Fruit fly (Drosophila melanogaster): ENCODE data around the gene CG32638.
"Not testable (repeated sequence)": the region's sequence is repeated elsewhere in the genome, so short reads cannot be mapped to it uniquely, and the experiment has no call there.

The CG32638 gene

DNA sequence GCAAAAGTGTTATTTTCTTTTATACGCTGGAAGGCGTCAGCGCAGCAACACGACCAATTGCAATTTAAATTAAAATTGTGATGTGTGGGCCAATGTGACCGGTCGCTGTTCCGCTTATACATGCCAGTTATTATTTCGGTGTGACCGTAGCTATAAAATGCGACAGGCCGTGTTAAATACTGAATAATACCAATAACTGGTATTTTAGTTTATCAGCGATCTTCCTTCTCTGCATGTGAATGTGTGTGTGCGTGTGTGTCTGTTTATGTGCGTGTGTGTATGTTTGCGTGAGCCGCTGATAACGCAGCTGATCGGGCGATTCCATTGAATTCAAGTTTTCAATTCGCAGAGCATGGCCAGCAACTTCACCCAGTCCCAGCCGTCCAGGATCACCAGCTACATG lies at the start of gene CG32638, which contains the start of the genes CG15717 and MFS10:
TSS of gene CG32638 (minus strand) at position 45 of the 403 bp plus-strand sequence.
TSS of gene CG15717 (plus strand) at position 203 of the 403 bp plus-strand sequence.
TSS of gene MFS10 (plus strand) at position 269 of the 403 bp plus-strand sequence.
- TF ChIP-seq insv (optimal IDR thresholded peaks at IDR 0.05) (no peak), psq (optimal IDR thresholded peaks at IDR 0.05) (no peak), h (optimal IDR thresholded peaks at IDR 0.05) (no peak)

DNA sequence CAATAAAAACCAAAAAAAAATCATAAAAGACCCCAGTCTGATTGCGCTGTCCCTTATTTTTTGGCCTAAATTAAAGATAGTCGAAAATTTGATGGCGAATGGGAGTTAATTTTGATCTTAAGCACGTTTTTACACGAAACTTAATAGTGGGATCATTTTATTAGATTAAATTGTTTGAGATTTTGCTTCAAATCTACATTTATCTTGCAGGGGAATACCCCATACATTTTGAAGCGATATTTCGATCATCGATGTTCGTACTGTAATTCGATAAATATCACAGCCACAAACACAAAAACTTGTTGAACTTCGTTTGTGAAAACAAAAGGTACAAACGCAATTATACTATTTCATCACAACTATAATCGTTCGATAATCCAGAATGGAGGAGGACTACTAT lies 49.1 kb upstream of the CG32638 start, which contains the start of gene CG32640:
TSS of gene CG32640 (plus strand) at position 286 of the 400 bp plus-strand sequence.
- TF ChIP-seq insv, Myc, ttk (optimal IDR thresholded peaks at IDR 0.05): not testable (repeated sequence)

DNA sequence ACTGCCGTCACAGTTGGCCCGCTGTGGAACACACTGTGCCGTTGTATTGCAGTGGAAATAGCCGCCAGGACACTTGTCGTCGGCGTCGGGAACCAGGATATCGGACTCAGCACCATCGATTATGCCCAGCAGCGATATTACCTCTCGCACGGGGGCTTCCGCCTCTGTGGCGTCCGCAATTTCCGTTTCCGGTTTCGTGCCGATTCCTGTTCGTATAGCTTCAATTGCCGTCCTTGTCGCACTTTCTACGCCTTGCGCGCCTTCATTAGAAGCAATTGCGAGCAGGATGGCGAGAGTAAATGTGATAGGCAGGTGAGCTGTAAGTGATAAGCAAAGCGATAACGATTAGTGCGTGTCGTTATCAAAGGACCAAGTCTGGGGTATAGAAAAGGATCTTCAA lies 44.3 kb upstream of the CG32638 start:
- TF ChIP-seq insv (optimal IDR thresholded peaks at IDR 0.05) = no peak
- no peak for TF ChIP-seq psq (optimal IDR thresholded peaks at IDR 0.05)
- no peak for TF ChIP-seq Sin3A (optimal IDR thresholded peaks at IDR 0.05)
- no peak for TF ChIP-seq h (optimal IDR thresholded peaks at IDR 0.05)
- TF ChIP-seq Myc (optimal IDR thresholded peaks at IDR 0.05) = no peak
- no peak for TF ChIP-seq ttk (optimal IDR thresholded peaks at IDR 0.05)

DNA sequence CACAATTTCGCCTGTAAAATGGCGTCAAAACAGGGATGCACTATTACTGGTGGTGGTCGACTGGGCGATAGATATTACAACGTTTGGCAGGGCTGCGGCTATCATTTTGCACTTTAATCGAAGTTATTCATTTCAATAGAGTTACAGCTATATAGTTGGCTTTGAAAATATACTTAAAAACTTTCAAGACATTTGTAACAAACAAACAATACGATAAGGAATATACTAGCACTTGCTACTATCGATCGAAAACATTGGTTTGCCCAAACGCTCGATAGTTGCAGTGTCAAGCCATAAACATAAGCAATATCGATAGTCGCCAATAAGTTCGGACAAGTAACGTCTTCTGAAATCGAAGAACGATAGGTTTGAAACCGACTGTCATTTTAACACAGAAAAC lies 30.9 kb upstream of the CG32638 start, which contains the start of the genes Bap60 and CG12096:
TSS of gene Bap60 (minus strand) at position 28 of the 400 bp plus-strand sequence.
TSS of gene CG12096 (plus strand) at position 124 of the 400 bp plus-strand sequence.
- no peak for TF ChIP-seq Myc (optimal IDR thresholded peaks at IDR 0.05)
- no peak for TF ChIP-seq Sin3A (optimal IDR thresholded peaks at IDR 0.05)
- no peak for TF ChIP-seq ttk (optimal IDR thresholded peaks at IDR 0.05)
- no peak for TF ChIP-seq psq (optimal IDR thresholded peaks at IDR 0.05)
- no peak for TF ChIP-seq h (optimal IDR thresholded peaks at IDR 0.05)
- TF ChIP-seq insv (optimal IDR thresholded peaks at IDR 0.05) = no peak

DNA sequence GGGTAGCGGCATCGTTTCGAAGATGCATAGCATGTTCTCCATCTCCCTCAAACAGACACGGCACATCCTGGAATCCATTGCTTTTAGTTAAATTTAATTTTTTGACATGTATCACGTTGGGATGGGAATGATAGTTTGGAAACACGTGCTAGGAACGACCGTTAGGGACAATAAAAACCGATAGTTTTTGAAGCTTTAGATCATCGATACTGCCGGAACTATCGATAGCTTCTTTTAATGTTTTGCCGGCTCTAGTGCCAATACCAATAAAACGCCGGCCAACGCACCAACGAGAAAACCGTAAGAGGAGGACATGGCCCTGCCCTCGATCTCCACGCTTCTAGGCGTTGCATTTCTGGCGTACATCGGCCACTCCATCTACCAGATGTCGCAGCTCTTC lies 26.2 kb upstream of the CG32638 start, which contains the start of the genes CG4318 and CG4332:
TSS of gene CG4318 (minus strand) at position 142 of the 400 bp plus-strand sequence.
TSS of gene CG4332 (plus strand) at position 256 of the 400 bp plus-strand sequence.
- TF ChIP-seq insv (optimal IDR thresholded peaks at IDR 0.05) (no peak), ttk (optimal IDR thresholded peaks at IDR 0.05) (no peak), h (optimal IDR thresholded peaks at IDR 0.05) (no peak), psq (optimal IDR thresholded peaks at IDR 0.05) (no peak), Myc (optimal IDR thresholded peaks at IDR 0.05) (no peak), Sin3A (optimal IDR thresholded peaks at IDR 0.05) (no peak)

DNA sequence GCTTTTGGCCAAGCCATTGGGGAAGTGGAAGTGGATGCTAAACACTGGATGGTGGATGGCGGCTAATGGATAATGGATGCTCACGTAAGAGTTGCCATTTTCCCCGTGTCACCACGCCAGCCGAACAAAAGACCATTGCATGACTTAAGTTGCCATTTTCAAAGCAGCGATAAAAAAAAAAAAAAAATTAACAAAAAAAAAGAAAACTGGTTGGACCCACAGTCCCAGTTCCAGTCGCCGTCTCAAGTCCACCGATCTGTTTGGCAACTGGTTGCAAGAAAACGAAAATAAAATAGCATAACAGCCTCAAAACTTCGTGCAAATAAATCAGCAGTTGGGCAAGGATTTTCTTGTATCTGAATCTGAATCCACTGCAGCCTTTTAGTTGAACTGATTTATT lies 20.5 kb upstream of the CG32638 start:
- no peak for TF ChIP-seq ttk (optimal IDR thresholded peaks at IDR 0.05)
- TF ChIP-seq insv (optimal IDR thresholded peaks at IDR 0.05) = no peak
- no peak for TF ChIP-seq h (optimal IDR thresholded peaks at IDR 0.05)
- TF ChIP-seq Myc (optimal IDR thresholded peaks at IDR 0.05) = no peak
- TF ChIP-seq psq (optimal IDR thresholded peaks at IDR 0.05) = no peak
- no peak for TF ChIP-seq Sin3A (optimal IDR thresholded peaks at IDR 0.05)

DNA sequence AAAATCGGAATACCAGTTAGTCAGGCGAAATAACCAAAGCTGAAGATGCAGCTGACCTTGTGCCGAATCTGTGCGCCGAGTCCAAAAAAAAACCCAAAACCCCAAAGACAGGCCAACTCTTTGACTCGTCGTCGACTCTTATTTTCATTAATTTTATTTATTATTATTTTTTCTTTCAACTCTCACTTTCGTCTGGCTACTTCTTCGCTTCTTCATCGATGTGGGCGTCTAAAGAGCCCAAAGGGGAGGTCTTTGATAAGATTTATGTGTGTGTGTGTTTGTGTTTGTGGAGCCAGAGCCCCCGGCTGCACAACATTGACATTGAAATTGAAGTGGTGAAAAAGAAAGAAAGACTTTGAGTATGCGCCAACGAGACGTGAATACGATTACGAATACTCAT lies 17.3 kb upstream of the CG32638 start:
- no peak for TF ChIP-seq ttk (optimal IDR thresholded peaks at IDR 0.05)
- TF ChIP-seq psq (optimal IDR thresholded peaks at IDR 0.05) = no peak
- no peak for TF ChIP-seq insv (optimal IDR thresholded peaks at IDR 0.05)
- TF ChIP-seq Sin3A (optimal IDR thresholded peaks at IDR 0.05) = no peak
- TF ChIP-seq Myc (optimal IDR thresholded peaks at IDR 0.05) = no peak
- no peak for TF ChIP-seq h (optimal IDR thresholded peaks at IDR 0.05)

DNA sequence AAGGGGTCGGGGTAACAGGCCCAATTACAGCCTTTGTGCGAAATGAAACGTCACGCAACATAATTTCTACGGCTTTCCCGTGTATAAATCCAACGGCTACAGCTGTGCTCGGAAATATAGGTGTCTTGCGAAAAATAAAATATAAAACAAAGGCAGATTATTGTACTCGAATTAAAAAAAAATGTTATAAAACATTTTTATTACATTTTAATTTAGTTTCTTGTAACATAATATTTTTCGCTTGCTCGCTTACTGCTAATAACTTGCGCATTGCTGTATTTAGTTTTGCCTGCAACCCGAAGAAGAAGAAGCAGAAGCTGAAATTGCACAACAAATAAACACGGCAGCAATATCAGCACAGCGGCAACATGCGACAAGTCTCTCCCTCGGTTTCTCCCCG lies 14.5 kb upstream of the CG32638 start:
- TF ChIP-seq insv (optimal IDR thresholded peaks at IDR 0.05) (no peak), ttk (optimal IDR thresholded peaks at IDR 0.05) (no peak), h (optimal IDR thresholded peaks at IDR 0.05) (no peak), Sin3A (optimal IDR thresholded peaks at IDR 0.05) (no peak), psq (optimal IDR thresholded peaks at IDR 0.05) (no peak), Myc (optimal IDR thresholded peaks at IDR 0.05) (no peak)

DNA sequence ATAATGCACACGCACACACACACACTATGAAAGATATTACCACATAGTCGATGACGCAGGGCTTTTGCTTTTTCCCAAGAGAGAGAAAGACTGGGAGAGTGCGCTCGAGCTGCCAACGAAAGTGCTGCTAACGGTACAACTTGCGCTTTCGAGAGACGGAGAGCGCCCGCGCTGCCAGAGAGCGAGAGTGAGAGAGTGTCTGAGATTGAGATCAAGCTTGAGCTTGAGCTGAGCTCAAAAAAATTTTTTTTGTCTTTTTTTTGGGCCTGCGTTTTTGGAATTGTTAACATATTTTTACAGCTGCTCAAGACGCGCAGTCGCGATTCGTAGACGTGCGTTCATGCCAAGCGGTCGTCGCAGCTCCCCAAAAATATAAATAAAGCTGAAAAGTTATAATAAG lies 10.3 kb upstream of the CG32638 start, which contains the start of gene CG32645:
TSS of gene CG32645 (plus strand) at position 313 of the 400 bp plus-strand sequence.
- no peak for TF ChIP-seq Sin3A (optimal IDR thresholded peaks at IDR 0.05)
- no peak for TF ChIP-seq ttk (optimal IDR thresholded peaks at IDR 0.05)
- TF ChIP-seq h (optimal IDR thresholded peaks at IDR 0.05) = no peak
- TF ChIP-seq insv (optimal IDR thresholded peaks at IDR 0.05) = no peak
- TF ChIP-seq psq (optimal IDR thresholded peaks at IDR 0.05) = no peak
- no peak for TF ChIP-seq Myc (optimal IDR thresholded peaks at IDR 0.05)

DNA sequence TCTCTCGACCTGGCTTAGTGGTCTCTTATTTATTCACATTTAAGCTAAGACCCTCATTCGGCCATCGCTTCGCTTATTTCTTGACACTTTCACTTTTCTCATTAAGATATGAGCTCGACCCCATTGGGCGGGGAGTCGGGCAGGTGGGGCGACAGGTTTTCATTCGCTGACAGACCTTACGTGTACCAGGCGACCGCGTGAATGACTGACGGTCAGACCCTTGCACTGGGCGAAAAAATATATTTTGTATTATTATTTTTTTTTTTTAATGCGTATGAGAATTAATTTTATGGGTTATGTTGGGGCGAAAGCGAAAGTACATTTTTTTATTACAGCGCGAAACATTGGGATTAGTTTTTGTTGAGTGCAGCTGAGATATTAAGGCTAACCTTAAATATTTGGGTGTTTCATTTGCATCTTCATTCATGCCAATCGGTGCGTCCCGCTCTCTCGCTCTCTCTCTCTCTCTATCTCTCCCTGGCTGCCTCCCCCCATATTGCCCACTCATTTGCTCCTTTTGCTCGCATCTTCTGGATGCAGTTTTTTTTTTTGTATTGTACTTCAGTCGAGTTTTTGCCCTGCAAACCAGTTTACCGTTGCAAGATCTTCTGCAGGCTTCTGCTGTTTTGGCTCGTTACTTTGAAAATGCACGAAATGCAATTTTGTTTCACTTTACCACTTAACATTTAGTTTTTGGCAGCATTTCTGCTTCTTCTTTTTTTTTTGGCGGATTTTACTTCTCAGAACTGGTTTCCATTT lies 8.5 kb upstream of the CG32638 start:
- no peak for TF ChIP-seq insv (optimal IDR thresholded peaks at IDR 0.05)
- TF ChIP-seq h (optimal IDR thresholded peaks at IDR 0.05) = no peak
- no peak for TF ChIP-seq Myc (optimal IDR thresholded peaks at IDR 0.05)
- TF ChIP-seq ttk (optimal IDR thresholded peaks at IDR 0.05) = no peak
- no peak for TF ChIP-seq psq (optimal IDR thresholded peaks at IDR 0.05)
- no peak for TF ChIP-seq Sin3A (optimal IDR thresholded peaks at IDR 0.05)

DNA sequence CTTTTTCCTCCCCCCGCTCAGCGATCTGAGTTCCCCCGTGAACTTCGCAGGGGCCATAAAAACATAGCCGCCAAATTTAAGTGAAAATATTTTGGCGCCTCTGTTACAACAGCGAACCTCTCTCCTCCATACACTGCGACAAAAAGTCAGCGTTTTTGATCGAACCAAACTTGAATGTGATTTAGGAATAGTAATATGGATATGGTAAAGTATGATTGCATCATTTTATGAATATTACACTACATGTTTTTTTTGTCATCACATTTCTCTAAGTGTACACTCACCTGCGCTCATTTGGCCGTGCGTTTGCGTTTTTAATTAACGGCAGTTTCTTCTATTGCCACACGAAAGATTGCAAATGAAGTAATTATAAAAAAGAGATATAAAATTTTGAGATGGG lies 7.1 kb upstream of the CG32638 start:
- TF ChIP-seq Sin3A (optimal IDR thresholded peaks at IDR 0.05) (no peak), ttk (optimal IDR thresholded peaks at IDR 0.05) (no peak), insv (optimal IDR thresholded peaks at IDR 0.05) (no peak), h (optimal IDR thresholded peaks at IDR 0.05) (no peak), psq (optimal IDR thresholded peaks at IDR 0.05) (no peak), Myc (optimal IDR thresholded peaks at IDR 0.05) (no peak)

DNA sequence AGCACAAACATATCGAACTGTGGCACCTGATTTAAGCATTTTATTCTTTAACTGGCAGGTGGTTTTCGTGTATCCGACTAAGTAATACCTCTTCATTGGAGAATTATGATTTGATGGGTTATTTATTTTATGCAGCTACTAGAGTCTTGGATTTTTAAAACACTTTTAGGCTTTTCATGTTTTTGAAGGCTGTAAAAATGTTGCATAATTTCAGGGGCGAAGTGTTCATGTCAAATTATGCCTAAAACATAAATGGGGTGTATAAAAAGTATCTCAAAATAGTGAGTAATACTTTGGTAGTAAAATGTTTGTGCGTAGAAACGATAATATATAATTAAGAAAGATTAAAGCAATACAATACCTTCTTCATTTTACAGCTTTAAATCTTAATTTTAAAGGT lies 6.2 kb upstream of the CG32638 start:
- TF ChIP-seq Myc (optimal IDR thresholded peaks at IDR 0.05) = no peak
- no peak for TF ChIP-seq ttk (optimal IDR thresholded peaks at IDR 0.05)
- TF ChIP-seq h (optimal IDR thresholded peaks at IDR 0.05) = no peak
- no peak for TF ChIP-seq Sin3A (optimal IDR thresholded peaks at IDR 0.05)
- no peak for TF ChIP-seq psq (optimal IDR thresholded peaks at IDR 0.05)
- no peak for TF ChIP-seq insv (optimal IDR thresholded peaks at IDR 0.05)
